Fruit fly (Drosophila melanogaster) whole organism, adult: ENCODE measurements around the gene Glg1.

Experiments used
- CG11617 ChIP-seq: fragments of 200-800 bp; sonication (Bioruptor generic); optimal IDR thresholded peaks from 2 replicates; lab custom pipeline; 2017; ENCODE audit warnings: mild to moderate bottlenecking, missing biosample characterization, missing genetic modification reagents, missing genetic modification characterization
- CG12768 ChIP-seq: fragments of 200-800 bp; sonication (Bioruptor generic); optimal IDR thresholded peaks from 2 replicates; lab custom pipeline; 2017; ENCODE audit warnings: missing biosample characterization, missing genetic modification characterization, mild to moderate bottlenecking, moderate library complexity, missing genetic modification reagents
- CG33017 ChIP-seq: fragments of 200-800 bp; sonication (Bioruptor generic); optimal IDR thresholded peaks from 2 replicates; lab custom pipeline; 2018; ENCODE audit warnings: missing biosample characterization, mild to moderate bottlenecking, missing genetic modification characterization, moderate library complexity
- CG5204 ChIP-seq: fragments of 200-800 bp; sonication (Bioruptor generic); optimal IDR thresholded peaks from 2 replicates; lab custom pipeline; 2016; ENCODE audit warnings: missing biosample characterization, missing genetic modification characterization
- CG7045 ChIP-seq: fragments of 200-800 bp; sonication (Bioruptor generic); optimal IDR thresholded peaks from 2 replicates; lab custom pipeline; 2017; ENCODE audit warnings: missing biosample characterization, mild to moderate bottlenecking, missing genetic modification characterization
- CG7101 ChIP-seq: fragments of 200-800 bp; sonication (Bioruptor generic); optimal IDR thresholded peaks from 2 replicates; lab custom pipeline; 2018; ENCODE audit warnings: missing biosample characterization, mild to moderate bottlenecking, missing genetic modification characterization, moderate library complexity
- Hr96 ChIP-seq: fragments of 200-800 bp; sonication (Bioruptor generic); optimal IDR thresholded peaks from 2 replicates; lab custom pipeline; 2016; ENCODE audit warnings: missing biosample characterization, missing genetic modification characterization
- Mnt ChIP-seq: fragments of 200-800 bp; sonication (Bioruptor generic); optimal IDR thresholded peaks from 2 replicates; lab custom pipeline; 2016; ENCODE audit warnings: missing biosample characterization, mild to moderate bottlenecking, missing genetic modification characterization
- bab1 ChIP-seq: fragments of 200-800 bp; sonication (Bioruptor generic); optimal IDR thresholded peaks from 3 replicates; lab custom pipeline; 2019; ENCODE audit warnings: missing biosample characterization, mild to moderate bottlenecking, missing genetic modification characterization, moderate library complexity
- cic ChIP-seq: fragments of 200-800 bp; sonication (Bioruptor generic); optimal IDR thresholded peaks from 2 replicates; lab custom pipeline; 2017; ENCODE audit warnings: missing biosample characterization, mild to moderate bottlenecking, missing genetic modification characterization, moderate library complexity
- ovo ChIP-seq: fragments of 200-800 bp; sonication (Bioruptor generic); optimal IDR thresholded peaks from 2 replicates; lab custom pipeline; 2016; ENCODE audit warnings: missing biosample characterization, missing genetic modification characterization
- tj ChIP-seq: fragments of 200-800 bp; sonication (Bioruptor generic); optimal IDR thresholded peaks from 3 replicates; lab custom pipeline; 2017; ENCODE audit warnings: missing biosample characterization, mild to moderate bottlenecking, missing genetic modification characterization, moderate library complexity
- toe ChIP-seq: fragments of 200-800 bp; sonication (Bioruptor generic); optimal IDR thresholded peaks from 2 replicates; lab custom pipeline; 2016; ENCODE audit warnings: missing biosample characterization, missing genetic modification characterization

DNA sequence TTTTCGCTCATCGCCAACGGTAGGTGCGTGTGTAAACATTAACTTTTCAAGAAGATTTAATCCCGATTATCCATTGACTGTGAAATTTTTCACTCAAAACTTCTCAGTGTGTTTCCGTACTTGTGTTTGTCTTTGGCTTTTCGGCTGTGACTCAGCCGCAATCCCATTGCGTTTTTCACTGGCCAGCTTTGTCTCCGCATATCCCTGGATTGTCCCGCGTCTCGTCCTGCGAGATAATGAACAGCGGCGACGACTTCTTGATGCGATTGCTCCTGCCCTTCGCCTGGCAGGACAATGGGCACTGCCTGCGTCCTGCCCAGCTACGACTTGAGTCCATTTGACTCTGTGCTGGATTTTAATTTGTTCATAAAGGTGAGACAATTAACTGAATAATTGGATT is 25.2 kb downstream of the Glg1 start:
- TF ChIP-seq CG12768 (GFP tag; lab: Kevin White, UChicago) = no peak
- no peak for TF ChIP-seq CG7045 (GFP tag; lab: Kevin White, UChicago)
- no peak for TF ChIP-seq toe
- TF ChIP-seq CG7101 (tag; lab: Kevin White, UChicago) = no peak
- no peak for TF ChIP-seq bab1
- TF ChIP-seq Hr96 (GFP tag; lab: Kevin White, UChicago) = no peak
- no peak for TF ChIP-seq CG11617 (GFP tag; lab: Kevin White, UChicago)
- no peak for TF ChIP-seq CG33017 (tag; lab: Kevin White, UChicago)
- TF ChIP-seq CG5204 (GFP tag; lab: Kevin White, UChicago) = no peak
- TF ChIP-seq Mnt = no peak
- TF ChIP-seq ovo (GFP tag; lab: Kevin White, UChicago) = no peak
- TF ChIP-seq cic (GFP tag; lab: Kevin White, UChicago) = no peak
- no peak for TF ChIP-seq tj (GFP tag; lab: Kevin White, UChicago)
